Fruit fly (Drosophila melanogaster) whole organism, embryonic: ENCODE results near the gene CG42798.

Experiments used
- CG10274 ChIP-seq: fragments of 200-800 bp; sonication (Bioruptor generic); optimal IDR thresholded peaks from 3 replicates; lab custom pipeline; 2017; ENCODE audit warnings: missing biosample characterization, mild to moderate bottlenecking, missing genetic modification characterization
- CG12744 ChIP-seq: fragments of 200-800 bp; sonication (Bioruptor generic); optimal IDR thresholded peaks from 2 replicates; lab custom pipeline; 2016; ENCODE audit warnings: missing biosample characterization, missing genetic modification characterization
- CG14667 ChIP-seq: fragments of 200-800 bp; sonication (Bioruptor generic); IDR thresholded peaks from 2 replicates; pipeline ENCODE4 v1.3.6; 2022; ENCODE audit warnings: missing biosample characterization, missing genetic modification characterization
- CG14860 ChIP-seq: fragments of 200-800 bp; sonication (Bioruptor generic); IDR thresholded peaks from 3 replicates; pipeline ENCODE4 v1.3.6; 2022; ENCODE audit warnings: missing biosample characterization, missing genetic modification characterization; ENCODE audit not compliant: partially characterized antibody
- CG1603 ChIP-seq: fragments of 200-800 bp; sonication (Bioruptor generic); optimal IDR thresholded peaks from 2 replicates; lab custom pipeline; 2019; ENCODE audit warnings: missing biosample characterization, mild to moderate bottlenecking, missing genetic modification characterization, moderate library complexity
- CG17612 ChIP-seq: fragments of 200-800 bp; sonication (Bioruptor generic); IDR thresholded peaks from 2 replicates; pipeline ENCODE4 v1.3.6; 2022; ENCODE audit warnings: missing biosample characterization, missing genetic modification characterization
- CG17829 ChIP-seq: fragments of 200-800 bp; optimal IDR thresholded peaks from 2 replicates; lab custom pipeline; 2019; ENCODE audit warnings: missing biosample characterization, mild to moderate bottlenecking, missing genetic modification characterization, moderate library complexity
- CG1792 ChIP-seq: fragments of 200-800 bp; sonication (Bioruptor generic); optimal IDR thresholded peaks from 2 replicates; lab custom pipeline; 2016; ENCODE audit warnings: missing biosample characterization, missing genetic modification characterization
- CG2129 ChIP-seq: fragments of 200-800 bp; sonication (Bioruptor generic); IDR thresholded peaks from 2 replicates; pipeline ENCODE4 v1.3.6; 2022; ENCODE audit warnings: missing biosample characterization, missing genetic modification characterization; ENCODE audit not compliant: partially characterized antibody
- CG34422 ChIP-seq: fragments of 200-800 bp; sonication (Bioruptor generic); IDR thresholded peaks from 3 replicates; pipeline ENCODE4 v1.3.6; 2022; ENCODE audit warnings: missing biosample characterization, missing genetic modification characterization
- CG3847 ChIP-seq: fragments of 200-800 bp; sonication (Bioruptor generic); IDR thresholded peaks from 2 replicates; pipeline ENCODE4 v1.3.6; 2022; ENCODE audit warnings: missing biosample characterization, missing genetic modification characterization
- CG4404 ChIP-seq: fragments of 200-800 bp; sonication (Bioruptor generic); IDR thresholded peaks from 2 replicates; pipeline ENCODE4 v1.3.6; 2022; ENCODE audit warnings: missing biosample characterization, missing genetic modification characterization
- CG5180 ChIP-seq: fragments of 200-800 bp; sonication (Bioruptor generic); optimal IDR thresholded peaks from 3 replicates; lab custom pipeline; 2017; ENCODE audit warnings: missing biosample characterization, missing genetic modification characterization, mild to moderate bottlenecking, moderate library complexity, missing genetic modification reagents
- CG6175 ChIP-seq: fragments of 200-800 bp; sonication (Bioruptor generic); IDR thresholded peaks from 3 replicates; pipeline ENCODE4 v1.3.6; 2022; ENCODE audit warnings: missing biosample characterization, missing genetic modification characterization
- CG6683 ChIP-seq: fragments of 200-800 bp; sonication (Bioruptor generic); optimal IDR thresholded peaks from 2 replicates; lab custom pipeline; 2017; ENCODE audit warnings: missing biosample characterization, mild to moderate bottlenecking, missing genetic modification characterization, missing genetic modification reagents
- CG7556 ChIP-seq: fragments of 200-800 bp; sonication (Bioruptor generic); optimal IDR thresholded peaks from 2 replicates; lab custom pipeline; 2017; ENCODE audit warnings: missing biosample characterization, mild to moderate bottlenecking, missing genetic modification characterization
- CG9817 ChIP-seq: fragments of 200-800 bp; sonication (Bioruptor generic); optimal IDR thresholded peaks from 2 replicates; lab custom pipeline; 2018; ENCODE audit warnings: missing biosample characterization, mild to moderate bottlenecking, missing genetic modification characterization, moderate library complexity
- Eip74EF ChIP-seq, 2 experiments: fragments of 200-800 bp in 1 of 2; fragments of >200 bp in 1 of 2; sonication (Bioruptor generic) in 1 of 2; optimal IDR thresholded peaks; 2 replicates each; lab custom pipeline; 2017 to 2019; ENCODE audit warnings: missing biosample characterization in 2 of 2, missing genetic modification characterization in 2 of 2, mild to moderate bottlenecking in 1 of 2, moderate library complexity in 1 of 2
- Elba2 ChIP-seq: fragments of 200-800 bp; sonication (Bioruptor generic); optimal IDR thresholded peaks from 3 replicates; lab custom pipeline; 2016; ENCODE audit warnings: missing biosample characterization, missing genetic modification characterization
- Fer1 ChIP-seq: fragments of 200-800 bp; sonication (Bioruptor generic); optimal IDR thresholded peaks from 2 replicates; lab custom pipeline; 2017; ENCODE audit warnings: missing biosample characterization, mild to moderate bottlenecking, missing genetic modification characterization
- H2.0 ChIP-seq: fragments of 200-800 bp; sonication (Bioruptor generic); IDR thresholded peaks from 2 replicates; pipeline ENCODE4 v1.3.6; 2022; ENCODE audit warnings: missing biosample characterization, missing genetic modification characterization
- HHEX ChIP-seq: fragments of 200-800 bp; sonication (Bioruptor generic); optimal IDR thresholded peaks from 3 replicates; lab custom pipeline; 2017; ENCODE audit warnings: missing biosample characterization, mild to moderate bottlenecking, missing genetic modification characterization, missing genetic modification reagents
- Lim3 ChIP-seq: fragments of 200-800 bp; sonication (Bioruptor generic); IDR thresholded peaks from 2 replicates; pipeline ENCODE4 v1.3.6; 2022; ENCODE audit warnings: missing biosample characterization, missing genetic modification characterization
- Optix ChIP-seq: fragments of 200-800 bp; sonication (Bioruptor generic); IDR thresholded peaks from 3 replicates; pipeline ENCODE4 v1.3.6; 2022; ENCODE audit warnings: missing biosample characterization, missing genetic modification characterization
- Scr ChIP-seq: fragments of 200-800 bp; sonication (Bioruptor generic); IDR thresholded peaks from 2 replicates; pipeline ENCODE4 v1.3.6; 2022; ENCODE audit warnings: missing biosample characterization, missing genetic modification characterization; ENCODE audit not compliant: partially characterized antibody
- Sox102F ChIP-seq: fragments of 200-800 bp; sonication (Bioruptor generic); optimal IDR thresholded peaks from 2 replicates; lab custom pipeline; 2018; ENCODE audit warnings: missing biosample characterization, mild to moderate bottlenecking, missing genetic modification characterization, moderate library complexity
- Stat92E ChIP-seq, 3 experiments: fragments of >200 bp in 2 of 3; fragments of 200-800 bp in 1 of 3; sonication (Bioruptor generic) in 1 of 3; optimal IDR thresholded peaks; 2 replicates each; lab custom pipeline; 2017 to 2019; ENCODE audit warnings: missing biosample characterization in 3 of 3, missing genetic modification characterization in 3 of 3, mild to moderate bottlenecking in 1 of 3, moderate library complexity in 1 of 3
- ase ChIP-seq: fragments of 200-800 bp; sonication (Bioruptor generic); IDR thresholded peaks from 3 replicates; pipeline ENCODE4 v1.3.6; 2022; ENCODE audit warnings: missing biosample characterization, missing genetic modification characterization
- ato ChIP-seq: fragments of 200-800 bp; sonication (Bioruptor generic); IDR thresholded peaks from 2 replicates; pipeline ENCODE4 v1.3.6; 2022; ENCODE audit warnings: missing biosample characterization, missing genetic modification characterization; ENCODE audit not compliant: partially characterized antibody
- chif ChIP-seq, 2 experiments: fragments of 200-800 bp; sonication (Bioruptor generic); optimal IDR thresholded peaks; 3 replicates each; lab custom pipeline; 2016; ENCODE audit warnings: missing biosample characterization in 2 of 2, missing genetic modification characterization in 2 of 2
- chm ChIP-seq: fragments of 200-800 bp; sonication (Bioruptor generic); IDR thresholded peaks from 2 replicates; pipeline ENCODE4 v1.3.6; 2022; ENCODE audit warnings: missing biosample characterization, missing genetic modification characterization
- crc ChIP-seq: fragments of 200-800 bp; sonication (Bioruptor generic); optimal IDR thresholded peaks from 2 replicates; lab custom pipeline; 2016; ENCODE audit warnings: missing biosample characterization, missing genetic modification characterization
- fd102C ChIP-seq: fragments of 200-800 bp; sonication (Bioruptor generic); optimal IDR thresholded peaks from 2 replicates; lab custom pipeline; 2018; ENCODE audit warnings: missing biosample characterization, mild to moderate bottlenecking, missing genetic modification characterization, moderate library complexity
- ftz-f1 ChIP-seq: fragments of 200-800 bp; sonication (Bioruptor generic); optimal IDR thresholded peaks from 2 replicates; lab custom pipeline; 2016; ENCODE audit warnings: missing biosample characterization, missing genetic modification characterization
- gsb-n ChIP-seq: fragments of 200-800 bp; sonication (Bioruptor generic); optimal IDR thresholded peaks from 3 replicates; lab custom pipeline; 2018; ENCODE audit warnings: missing biosample characterization, mild to moderate bottlenecking, missing genetic modification characterization
- h ChIP-seq: fragments of >200 bp; optimal IDR thresholded peaks from 2 replicates; lab custom pipeline; 2017
- hbn ChIP-seq: fragments of 200-800 bp; sonication (Bioruptor generic); IDR thresholded peaks from 2 replicates; pipeline ENCODE4 v1.3.6; 2022; ENCODE audit warnings: missing biosample characterization, missing genetic modification characterization; ENCODE audit not compliant: partially characterized antibody
- jing ChIP-seq: fragments of 200-800 bp; sonication (Bioruptor generic); optimal IDR thresholded peaks from 2 replicates; lab custom pipeline; 2018; ENCODE audit warnings: missing biosample characterization, mild to moderate bottlenecking, missing genetic modification characterization
- knrl ChIP-seq: fragments of 200-800 bp; sonication (Bioruptor generic); IDR thresholded peaks from 3 replicates; pipeline ENCODE4 v1.3.6; 2022; ENCODE audit warnings: missing biosample characterization, missing genetic modification characterization; ENCODE audit not compliant: partially characterized antibody
- pho ChIP-seq: fragments of 200-800 bp; sonication (Bioruptor generic); optimal IDR thresholded peaks from 2 replicates; lab custom pipeline; 2016; ENCODE audit warnings: missing biosample characterization, missing genetic modification characterization
- pnt ChIP-seq: fragments of 200-800 bp; sonication (Bioruptor generic); optimal IDR thresholded peaks from 3 replicates; lab custom pipeline; 2016; ENCODE audit warnings: missing biosample characterization, missing genetic modification characterization
- ranshi ChIP-seq: fragments of 200-800 bp; sonication (Bioruptor generic); IDR thresholded peaks from 2 replicates; pipeline ENCODE4 v1.3.6; 2022; ENCODE audit warnings: missing biosample characterization, missing genetic modification characterization
- slp2 ChIP-seq: fragments of 200-800 bp; sonication (Bioruptor generic); optimal IDR thresholded peaks from 2 replicates; lab custom pipeline; 2016; ENCODE audit warnings: missing biosample characterization, missing genetic modification characterization
- stc ChIP-seq: fragments of 200-800 bp; sonication (Bioruptor generic); IDR thresholded peaks from 2 replicates; pipeline ENCODE4 v1.3.6; 2022; ENCODE audit warnings: missing biosample characterization, missing genetic modification characterization
- tin ChIP-seq: fragments of 200-800 bp; sonication (Bioruptor generic); optimal IDR thresholded peaks from 3 replicates; lab custom pipeline; 2016; ENCODE audit warnings: missing biosample characterization, missing genetic modification characterization
- tll ChIP-seq, 2 experiments: fragments of 200-800 bp in 1 of 2; fragments of >200 bp in 1 of 2; sonication (Bioruptor generic) in 1 of 2; optimal IDR thresholded peaks; 2 replicates each; lab custom pipeline; 2017 to 2019; ENCODE audit warnings: missing biosample characterization in 2 of 2, missing genetic modification characterization in 2 of 2, mild to moderate bottlenecking in 1 of 2, moderate library complexity in 1 of 2
- tna ChIP-seq: fragments of 200-800 bp; sonication (Bioruptor generic); IDR thresholded peaks from 2 replicates; pipeline ENCODE4 v1.3.6; 2022; ENCODE audit warnings: missing biosample characterization, missing genetic modification characterization; ENCODE audit not compliant: partially characterized antibody
- zfh1 ChIP-seq: fragments of 200-800 bp; sonication (Bioruptor generic); IDR thresholded peaks from 3 replicates; pipeline ENCODE4 v1.3.6; 2022; ENCODE audit warnings: missing biosample characterization, missing genetic modification characterization

CG42798 gene

DNA sequence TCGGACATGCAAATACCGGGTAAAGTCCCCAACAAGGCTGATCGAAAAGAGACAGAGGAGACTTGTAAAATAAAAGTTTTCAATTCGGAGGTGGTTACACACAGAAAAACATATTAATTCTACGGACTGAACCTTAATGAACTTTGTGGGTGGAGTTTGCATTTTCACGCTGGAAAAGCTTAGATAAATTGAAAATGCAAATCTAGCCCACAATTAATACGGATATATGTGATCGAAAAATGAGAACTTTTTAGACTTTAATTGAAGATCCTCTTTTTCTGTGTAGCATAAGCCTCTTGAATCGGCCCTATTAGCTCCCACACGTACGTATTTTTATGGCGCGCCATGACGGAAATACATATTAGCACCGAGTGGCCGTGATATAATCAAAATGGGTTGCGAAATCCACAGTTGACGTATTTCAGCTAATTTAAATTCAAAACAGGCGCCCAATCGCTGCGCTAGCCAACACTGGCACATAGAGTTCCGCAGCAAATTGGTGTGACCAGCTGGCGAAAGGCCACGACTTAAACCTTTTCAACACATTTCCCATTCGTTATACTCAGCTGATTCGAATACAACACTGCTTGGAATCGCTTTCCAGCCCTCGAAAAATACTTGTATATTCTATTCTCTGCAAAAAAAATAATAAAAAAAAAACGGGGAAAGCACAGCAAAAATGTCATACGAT, 21.0 kb upstream of the CG42798 start (continued):
- TF ChIP-seq jing (GFP tag; lab: Kevin White, UChicago) (peak; percentile 23), CG34422 (GFP tag; lab: Robert Waterston, UW) (no peak; the same call in 2 of the 3 replicates), CG1792 (GFP tag; lab: Kevin White, UChicago) (peak; percentile 56), HHEX (GFP tag; lab: Kevin White, UChicago) (peak; percentile 23), pho (peak; percentile 56), tll (GFP tag; optimal IDR thresholded peaks at IDR 0.05; lab: Kevin White, UChicago) (no peak), Scr (GFP tag; lab: Robert Waterston, UW) (peak; percentile 30), chm (GFP tag; lab: Robert Waterston, UW) (no peak; the same call in 1 of the 2 replicates), ato (GFP tag; lab: Robert Waterston, UW) (no peak), CG12744 (GFP tag; lab: Kevin White, UChicago) (peak; percentile 49), tin (GFP tag; lab: Kevin White, UChicago) (peak; percentile 69), h (lab: Kevin White, UChicago) (no peak), CG3847 (peak; percentile 72), H2.0 (no peak), CG14860 (GFP tag; lab: Robert Waterston, UW) (no peak), chif (GFP tag; optimal IDR thresholded peaks at IDR 0.05; lab: Kevin White, UChicago) (peak; percentile 55 to 56), Eip74EF (GFP tag; optimal IDR thresholded peaks at IDR 0.05; lab: Kevin White, UChicago) (peak in 1 of 2 experiments; percentile 56), CG2129 (GFP tag; lab: Robert Waterston, UW) (no peak), stc (GFP tag; lab: Robert Waterston, UW) (0 out of 2 replicates have a peak, but pooled peaks have one; percentile 15), Sox102F (GFP tag; lab: Kevin White, UChicago) (peak; percentile 44), gsb-n (tag; lab: Kevin White, UChicago) (peak; percentile 95), CG10274 (peak; percentile 18), CG17612 (no peak; the same call in 1 of the 2 replicates), CG9817 (tag; lab: Kevin White, UChicago) (peak; percentile 38), CG6683 (no peak), Fer1 (GFP tag; lab: Kevin White, UChicago) (peak; percentile 55), Elba2 (GFP tag; lab: Kevin White, UChicago) (peak; percentile 34), slp2 (GFP tag; lab: Kevin White, UChicago) (no peak), CG17829 (tag; lab: Kevin White, UChicago) (peak; percentile 56), CG6175 (GFP tag; lab: Robert Waterston, UW) (no peak), crc (peak; percentile 38), zfh1 (peak; percentile 78), CG1603 (peak; percentile 91), Optix (GFP tag; lab: Robert Waterston, UW) (0 out of 3 replicates have a peak, but pooled peaks have one; percentile 24), CG7556 (GFP tag; lab: Kevin White, UChicago) (peak; percentile 37), hbn (no peak), Stat92E (GFP tag; optimal IDR thresholded peaks at IDR 0.05; lab: Kevin White, UChicago) (no peak), CG5180 (GFP tag; lab: Kevin White, UChicago) (peak; percentile 27), ftz-f1 (GFP tag; lab: Kevin White, UChicago) (peak; percentile 81), ranshi (GFP tag; lab: Robert Waterston, UW) (peak; percentile 14; the same call in 1 of the 2 replicates), ase (GFP tag; lab: Robert Waterston, UW) (no peak), fd102C (GFP tag; lab: Kevin White, UChicago) (peak; percentile 24), pnt (GFP tag; lab: Kevin White, UChicago) (no peak), CG14667 (no peak), CG4404 (GFP tag; lab: Robert Waterston, UW) (peak; percentile 39; the same call in 1 of the 2 replicates), knrl (GFP tag; lab: Robert Waterston, UW) (peak; percentile 39; the same call in 1 of the 3 replicates), tna (GFP tag; lab: Robert Waterston, UW) (no peak; the same call in 1 of the 2 replicates), Lim3 (GFP tag; lab: Robert Waterston, UW) (no peak)
